Worm (Caenorhabditis elegans) whole organism, L2 larva: ENCODE data around the gene bath-15.

Experiments
- R02D3.7 ChIP-seq: fragments of 150-350 bp; optimal IDR thresholded peaks from 2 replicates; lab custom pipeline; 2014; ENCODE audit warnings: missing biosample characterization, missing genetic modification characterization
- ZK546.5 ChIP-seq: sonication (generic microtip); optimal IDR thresholded peaks from 2 replicates; lab custom pipeline; 2017; ENCODE audit warnings: missing biosample characterization, missing genetic modification characterization
- alr-1 ChIP-seq: fragments of 150-350 bp; optimal IDR thresholded peaks from 2 replicates; lab custom pipeline; 2014; ENCODE audit warnings: missing biosample characterization, missing genetic modification characterization
- aly-2 ChIP-seq: fragments of 150-350 bp; optimal IDR thresholded peaks from 2 replicates; lab custom pipeline; 2014; ENCODE audit warnings: missing biosample characterization, missing genetic modification characterization
- dmd-4 ChIP-seq: sonication (generic microtip); optimal IDR thresholded peaks from 2 replicates; lab custom pipeline; 2017; ENCODE audit warnings: missing biosample characterization, missing genetic modification characterization
- egl-27 ChIP-seq: sonication (generic microtip); optimal IDR thresholded peaks from 3 replicates; lab custom pipeline; 2017; ENCODE audit warnings: missing biosample characterization, missing genetic modification reagents, missing genetic modification characterization
- elt-1 ChIP-seq: fragments of 150-350 bp; optimal IDR thresholded peaks from 2 replicates; lab custom pipeline; 2014; ENCODE audit warnings: missing biosample characterization, missing genetic modification characterization
- gmeb-1 ChIP-seq: fragments of 150-350 bp; optimal IDR thresholded peaks from 2 replicates; lab custom pipeline; 2014; ENCODE audit warnings: missing biosample characterization, missing genetic modification characterization
- lin-11 ChIP-seq: fragments of 150-350 bp; sonication (generic microtip); optimal IDR thresholded peaks from 2 replicates; lab custom pipeline; 2014; ENCODE audit warnings: missing biosample characterization, missing genetic modification characterization, inconsistent platforms, mixed read lengths
- nhr-21 ChIP-seq: fragments of 150-350 bp; optimal IDR thresholded peaks from 2 replicates; lab custom pipeline; 2014; ENCODE audit warnings: missing biosample characterization, missing genetic modification characterization
- nhr-237 ChIP-seq: fragments of 150-350 bp; optimal IDR thresholded peaks from 2 replicates; lab custom pipeline; 2014; ENCODE audit warnings: missing biosample characterization, missing genetic modification characterization
- sma-9 ChIP-seq, 2 experiments: fragments of 150-350 bp in 1 of 2; sonication (generic microtip) in 1 of 2; optimal IDR thresholded peaks; 2 replicates each; lab custom pipeline; 2014 to 2016; ENCODE audit warnings: missing genetic modification characterization in 2 of 2, mild to moderate bottlenecking in 1 of 2, missing biosample characterization in 1 of 2, missing compliant biosample characterization in 1 of 2, missing genetic modification reagents in 1 of 2, moderate library complexity in 1 of 2
- unc-62 ChIP-seq: fragments of 150-350 bp; optimal IDR thresholded peaks from 2 replicates; lab custom pipeline; 2014; ENCODE audit warnings: missing biosample characterization, missing genetic modification reagents, missing genetic modification characterization
- ztf-11 ChIP-seq: sonication (generic microtip); optimal IDR thresholded peaks from 2 replicates; lab custom pipeline; 2017; ENCODE audit warnings: missing biosample characterization, missing genetic modification characterization

ce11 chrIII:7784201-7784600, 8.4 kb upstream of the bath-15 start:
- TF ChIP-seq elt-1 (tag; lab: Kevin White, UChicago), result no peak
- no peak for TF ChIP-seq alr-1 (tag; lab: Kevin White, UChicago)
- no peak for TF ChIP-seq gmeb-1 (tag; lab: Kevin White, UChicago)
- no peak for TF ChIP-seq ztf-11 (tag; lab: Kevin White, UChicago)
- TF ChIP-seq egl-27, result no peak
- no peak for TF ChIP-seq R02D3.7 (tag; lab: Kevin White, UChicago)
- no peak for TF ChIP-seq nhr-21
- no peak for TF ChIP-seq aly-2 (tag; lab: Kevin White, UChicago)
- TF ChIP-seq ZK546.5 (tag; lab: Kevin White, UChicago), result no peak
- no peak for TF ChIP-seq sma-9 (GFP tag; optimal IDR thresholded peaks at IDR 0.05; lab: Kevin White, UChicago)
- no peak for TF ChIP-seq sma-9 (tag; optimal IDR thresholded peaks at IDR 0.05; lab: Kevin White, UChicago)
- TF ChIP-seq unc-62 (GFP tag; lab: Kevin White, UChicago), result no peak
- no peak for TF ChIP-seq dmd-4
- no peak for TF ChIP-seq lin-11 (tag; lab: Kevin White, UChicago)
- TF ChIP-seq nhr-237, result no peak
